Fruit fly (Drosophila melanogaster) whole organism, embryonic: ENCODE results near the gene CG15914.

Experiments used
- Abd-B ChIP-seq: fragments of 200-800 bp; sonication (Bioruptor generic); optimal IDR thresholded peaks from 2 replicates; lab custom pipeline; 2018; ENCODE audit warnings: missing biosample characterization, mild to moderate bottlenecking, missing genetic modification characterization, moderate library complexity
- BEAF-32 ChIP-seq: fragments of 200-800 bp; sonication (Bioruptor generic); optimal IDR thresholded peaks from 3 replicates; lab custom pipeline; 2017; ENCODE audit warnings: missing biosample characterization, missing genetic modification characterization, mild to moderate bottlenecking, moderate library complexity, missing genetic modification reagents
- Bdp1 ChIP-seq: fragments of 200-800 bp; sonication (Bioruptor generic); optimal IDR thresholded peaks from 3 replicates; lab custom pipeline; 2016; ENCODE audit warnings: missing biosample characterization, missing genetic modification characterization
- CG10267 ChIP-seq: fragments of 200-800 bp; sonication (Bioruptor generic); optimal IDR thresholded peaks from 2 replicates; lab custom pipeline; 2018; ENCODE audit warnings: missing biosample characterization, mild to moderate bottlenecking, missing genetic modification characterization, moderate library complexity
- CG10321 ChIP-seq: fragments of 200-800 bp; sonication (Bioruptor generic); IDR thresholded peaks from 2 replicates; pipeline ENCODE4 v1.3.6; 2022; ENCODE audit warnings: missing biosample characterization, missing genetic modification characterization
- CG13424 ChIP-seq: fragments of 200-800 bp; sonication (Bioruptor generic); optimal IDR thresholded peaks from 2 replicates; lab custom pipeline; 2019; ENCODE audit warnings: missing biosample characterization, mild to moderate bottlenecking, missing genetic modification characterization, moderate library complexity
- CG1602 ChIP-seq: fragments of 200-800 bp; sonication (Bioruptor generic); optimal IDR thresholded peaks from 3 replicates; lab custom pipeline; 2016; ENCODE audit warnings: missing biosample characterization, missing genetic modification characterization
- CG16863 ChIP-seq: fragments of 200-800 bp; sonication (Bioruptor generic); optimal IDR thresholded peaks from 3 replicates; lab custom pipeline; 2016; ENCODE audit warnings: missing biosample characterization, missing genetic modification characterization
- CG1792 ChIP-seq: fragments of 200-800 bp; sonication (Bioruptor generic); optimal IDR thresholded peaks from 2 replicates; lab custom pipeline; 2016; ENCODE audit warnings: missing biosample characterization, missing genetic modification characterization
- CG1832 ChIP-seq: fragments of 200-800 bp; sonication (Bioruptor generic); optimal IDR thresholded peaks from 2 replicates; lab custom pipeline; 2017; ENCODE audit warnings: missing biosample characterization, mild to moderate bottlenecking, missing genetic modification characterization, inconsistent platforms
- CG2199 ChIP-seq: fragments of 200-800 bp; sonication (Bioruptor generic); IDR thresholded peaks from 3 replicates; pipeline ENCODE4 v1.3.6; 2022; ENCODE audit warnings: missing biosample characterization, missing genetic modification characterization
- CG2889 ChIP-seq: fragments of 200-800 bp; sonication (Bioruptor generic); IDR thresholded peaks from 3 replicates; pipeline ENCODE4 v1.3.6; 2022; ENCODE audit warnings: missing biosample characterization, missing genetic modification characterization
- CG3065 ChIP-seq: fragments of 200-800 bp; sonication (Bioruptor generic); optimal IDR thresholded peaks from 2 replicates; lab custom pipeline; 2016; ENCODE audit warnings: missing biosample characterization, missing genetic modification characterization
- CG42726 ChIP-seq: fragments of 200-800 bp; sonication (Bioruptor generic); IDR thresholded peaks from 2 replicates; pipeline ENCODE4 v1.3.6; 2022; ENCODE audit warnings: missing biosample characterization, missing genetic modification characterization; ENCODE audit not compliant: partially characterized antibody
- CG4282 ChIP-seq: fragments of 200-800 bp; sonication (Bioruptor generic); optimal IDR thresholded peaks from 2 replicates; lab custom pipeline; 2016; ENCODE audit warnings: missing biosample characterization, missing genetic modification characterization
- CG4707 ChIP-seq: fragments of 200-800 bp; sonication (Bioruptor generic); optimal IDR thresholded peaks from 2 replicates; lab custom pipeline; 2018; ENCODE audit warnings: missing biosample characterization, mild to moderate bottlenecking, missing genetic modification characterization, moderate library complexity
- CG5180 ChIP-seq: fragments of 200-800 bp; sonication (Bioruptor generic); optimal IDR thresholded peaks from 3 replicates; lab custom pipeline; 2017; ENCODE audit warnings: missing biosample characterization, missing genetic modification characterization, mild to moderate bottlenecking, moderate library complexity, missing genetic modification reagents
- CG6175 ChIP-seq: fragments of 200-800 bp; sonication (Bioruptor generic); IDR thresholded peaks from 3 replicates; pipeline ENCODE4 v1.3.6; 2022; ENCODE audit warnings: missing biosample characterization, missing genetic modification characterization
- CG6813 ChIP-seq: fragments of 200-800 bp; sonication (Bioruptor generic); optimal IDR thresholded peaks from 2 replicates; lab custom pipeline; 2017; ENCODE audit warnings: missing biosample characterization, missing genetic modification characterization, mild to moderate bottlenecking, moderate library complexity, missing genetic modification reagents
- CG9876 ChIP-seq: fragments of 200-800 bp; sonication (Bioruptor generic); optimal IDR thresholded peaks from 2 replicates; lab custom pipeline; 2016; ENCODE audit warnings: missing biosample characterization, missing genetic modification characterization
- E2f1 ChIP-seq: fragments of 200-800 bp; sonication (Bioruptor generic); IDR thresholded peaks from 2 replicates; pipeline ENCODE4 v1.3.6; 2022; ENCODE audit warnings: missing biosample characterization, missing genetic modification characterization
- Fer1 ChIP-seq: fragments of 200-800 bp; sonication (Bioruptor generic); optimal IDR thresholded peaks from 2 replicates; lab custom pipeline; 2017; ENCODE audit warnings: missing biosample characterization, mild to moderate bottlenecking, missing genetic modification characterization
- HmgZ ChIP-seq: fragments of 200-800 bp; sonication (Bioruptor generic); optimal IDR thresholded peaks from 2 replicates; lab custom pipeline; 2018; ENCODE audit warnings: missing biosample characterization, mild to moderate bottlenecking, missing genetic modification characterization
- Hmr ChIP-seq: fragments of 200-800 bp; sonication (Bioruptor generic); optimal IDR thresholded peaks from 3 replicates; lab custom pipeline; 2017; ENCODE audit warnings: mild to moderate bottlenecking, missing biosample characterization, missing genetic modification reagents, missing genetic modification characterization
- Nf-YA ChIP-seq: fragments of 200-800 bp; sonication (Bioruptor generic); IDR thresholded peaks from 2 replicates; pipeline ENCODE4 v1.3.6; 2022; ENCODE audit warnings: missing biosample characterization, missing genetic modification characterization
- NfI ChIP-seq: fragments of 200-800 bp; sonication (Bioruptor generic); optimal IDR thresholded peaks from 3 replicates; lab custom pipeline; 2018; ENCODE audit warnings: missing biosample characterization, mild to moderate bottlenecking, missing genetic modification characterization, moderate library complexity
- Oaz ChIP-seq: fragments of 200-800 bp; sonication (Bioruptor generic); IDR thresholded peaks from 2 replicates; pipeline ENCODE4 v1.3.6; 2022; ENCODE audit warnings: missing biosample characterization, missing genetic modification characterization
- Poxn ChIP-seq: fragments of 200-800 bp; sonication (Bioruptor generic); IDR thresholded peaks from 2 replicates; pipeline ENCODE4 v1.3.6; 2022; ENCODE audit warnings: missing biosample characterization, missing genetic modification characterization
- Sry-β ChIP-seq: fragments of 200-800 bp; sonication (Bioruptor generic); optimal IDR thresholded peaks from 2 replicates; lab custom pipeline; 2018; ENCODE audit warnings: missing biosample characterization, mild to moderate bottlenecking, missing genetic modification characterization, moderate library complexity
- Tbp ChIP-seq: fragments of >200 bp; optimal IDR thresholded peaks from 2 replicates; lab custom pipeline; 2018; ENCODE audit warnings: missing biosample characterization, missing genetic modification characterization
- Xbp1 ChIP-seq: fragments of 200-800 bp; sonication (Bioruptor generic); optimal IDR thresholded peaks from 3 replicates; lab custom pipeline; 2016; ENCODE audit warnings: missing biosample characterization, mild to moderate bottlenecking, missing genetic modification characterization
- YL-1 ChIP-seq: fragments of 200-800 bp; sonication (Bioruptor generic); optimal IDR thresholded peaks from 3 replicates; lab custom pipeline; 2017; ENCODE audit warnings: missing biosample characterization, mild to moderate bottlenecking, missing genetic modification characterization
- ab ChIP-seq: fragments of 200-800 bp; sonication (Bioruptor generic); optimal IDR thresholded peaks from 2 replicates; lab custom pipeline; 2016; ENCODE audit warnings: missing biosample characterization, missing genetic modification characterization
- caup ChIP-seq: fragments of 200-800 bp; sonication (Bioruptor generic); optimal IDR thresholded peaks from 3 replicates; lab custom pipeline; 2017; ENCODE audit warnings: missing biosample characterization, mild to moderate bottlenecking, missing genetic modification characterization, moderate library complexity; ENCODE audit not compliant: severe bottlenecking
- cwo ChIP-seq: fragments of 200-800 bp; sonication (Bioruptor generic); optimal IDR thresholded peaks from 3 replicates; lab custom pipeline; 2017; ENCODE audit warnings: missing biosample characterization, missing genetic modification characterization, mild to moderate bottlenecking, moderate library complexity, missing genetic modification reagents
- ewg ChIP-seq: fragments of 200-800 bp; sonication (Bioruptor generic); optimal IDR thresholded peaks from 3 replicates; lab custom pipeline; 2017; ENCODE audit warnings: mild to moderate bottlenecking, missing biosample characterization, missing genetic modification reagents, missing genetic modification characterization
- gce ChIP-seq: fragments of 200-800 bp; sonication (Bioruptor generic); IDR thresholded peaks from 3 replicates; pipeline ENCODE4 v1.3.6; 2022; ENCODE audit warnings: missing biosample characterization, missing genetic modification characterization
- gcm ChIP-seq: fragments of 200-800 bp; sonication (Bioruptor generic); optimal IDR thresholded peaks from 2 replicates; lab custom pipeline; 2019; ENCODE audit warnings: missing biosample characterization, mild to moderate bottlenecking, missing genetic modification characterization, moderate library complexity
- gfzf ChIP-seq: fragments of 200-800 bp; sonication (Bioruptor generic); optimal IDR thresholded peaks from 2 replicates; lab custom pipeline; 2016; ENCODE audit warnings: missing biosample characterization, mild to moderate bottlenecking, missing genetic modification characterization, moderate library complexity
- lov ChIP-seq, 2 experiments: fragments of 200-800 bp in 1 of 2; fragments of >200 bp in 1 of 2; sonication (Bioruptor generic) in 1 of 2; IDR thresholded peaks in 1 of 2; optimal IDR thresholded peaks in 1 of 2; 2 replicates in 1 of 2; 3 replicates in 1 of 2; pipeline versions ENCODE4 v1.3.6 to Lab custom; 2017 to 2022; ENCODE audit warnings: missing biosample characterization in 1 of 2, missing genetic modification characterization in 1 of 2
- schlank ChIP-seq: fragments of 200-800 bp; sonication (Bioruptor generic); optimal IDR thresholded peaks from 2 replicates; lab custom pipeline; 2018; ENCODE audit warnings: missing biosample characterization, mild to moderate bottlenecking, missing genetic modification characterization
- sim ChIP-seq: fragments of 200-800 bp; sonication (Bioruptor generic); IDR thresholded peaks from 2 replicates; pipeline ENCODE4 v1.3.6; 2022; ENCODE audit warnings: missing biosample characterization, missing genetic modification characterization
- slou ChIP-seq: fragments of 200-800 bp; sonication (Bioruptor generic); optimal IDR thresholded peaks from 3 replicates; lab custom pipeline; 2016; ENCODE audit warnings: missing biosample characterization, missing genetic modification characterization
- sna ChIP-seq: fragments of 200-800 bp; sonication (Bioruptor generic); IDR thresholded peaks from 2 replicates; pipeline ENCODE4 v1.3.6; 2022; ENCODE audit warnings: missing biosample characterization, missing genetic modification characterization; ENCODE audit not compliant: partially characterized antibody
- tap ChIP-seq: fragments of 200-800 bp; optimal IDR thresholded peaks from 3 replicates; lab custom pipeline; 2019; ENCODE audit warnings: missing biosample characterization, mild to moderate bottlenecking, missing genetic modification characterization, moderate library complexity
- tio ChIP-seq: fragments of 200-800 bp; sonication (Bioruptor generic); optimal IDR thresholded peaks from 2 replicates; lab custom pipeline; 2017; ENCODE audit warnings: missing biosample characterization, missing genetic modification characterization, inconsistent platforms
- vvl ChIP-seq: fragments of 200-800 bp; sonication (Bioruptor generic); IDR thresholded peaks from 2 replicates; pipeline ENCODE4 v1.3.6; 2022; ENCODE audit warnings: missing biosample characterization, missing genetic modification characterization

The CG15914 gene

DNA sequence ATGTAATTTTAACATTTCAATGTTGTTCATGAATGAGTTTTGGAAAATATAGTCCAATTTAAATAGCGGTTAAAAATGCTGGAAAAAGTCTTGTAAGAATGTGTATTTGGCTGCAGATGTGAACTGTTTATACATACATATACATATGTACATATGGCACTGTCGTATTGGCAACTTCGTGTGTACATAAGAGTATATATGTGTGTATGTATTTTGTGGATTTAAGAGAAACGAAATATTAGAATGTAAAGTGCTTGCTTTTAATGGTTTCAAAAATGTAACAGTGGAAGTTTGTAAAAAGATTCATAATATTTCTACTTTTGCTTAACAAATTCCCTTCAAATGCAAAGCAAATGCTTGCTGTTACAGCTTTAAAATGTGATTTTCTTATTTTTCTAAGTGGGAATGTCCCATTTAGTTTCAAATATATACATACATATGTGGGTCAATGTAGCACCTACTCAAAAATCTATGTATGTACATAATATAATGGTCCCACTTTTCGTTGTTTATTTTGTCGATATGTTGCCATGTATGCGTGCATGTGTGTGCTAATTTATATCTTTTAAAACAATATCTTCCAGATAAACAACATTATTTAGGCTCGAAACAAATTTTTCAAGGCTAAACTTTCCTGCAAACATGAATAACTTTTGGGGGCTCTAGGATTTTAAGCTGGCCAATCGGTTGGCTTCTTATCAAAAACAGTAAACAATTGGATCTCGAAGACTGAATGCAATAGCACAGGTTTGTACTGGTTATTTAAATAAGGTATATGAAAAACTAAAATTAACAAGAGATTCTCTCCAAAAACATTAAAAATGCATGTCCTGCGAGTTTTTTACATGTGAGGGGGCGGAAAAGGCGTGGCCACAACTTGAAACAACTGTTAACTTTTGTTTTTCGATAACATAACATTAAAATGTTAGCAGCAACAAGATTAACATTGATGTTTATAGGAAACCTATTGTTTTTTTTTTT, 17.8 kb downstream of the CG15914 start (continued):
- TF ChIP-seq tap (tag; lab: Kevin White, UChicago) (no peak), cwo (GFP tag; lab: Kevin White, UChicago) (peak; percentile 59), CG4707 (peak; percentile 72), lov (optimal IDR thresholded peaks at IDR 0.05; lab: Kevin White, UChicago) (no peak), lov (GFP tag; IDR thresholded peaks at IDR 0.05; lab: Robert Waterston, UW) (no peak), ewg (GFP tag; lab: Kevin White, UChicago) (no peak), CG2199 (GFP tag; lab: Robert Waterston, UW) (no peak), Hmr (GFP tag; lab: Kevin White, UChicago) (no peak), gfzf (GFP tag; lab: Kevin White, UChicago) (no peak), Sry-β (GFP tag; lab: Kevin White, UChicago) (no peak), CG5180 (GFP tag; lab: Kevin White, UChicago) (no peak), HmgZ (tag; lab: Kevin White, UChicago) (peak; percentile 80), CG1602 (peak; percentile 40), tio (no peak), CG6813 (GFP tag; lab: Kevin White, UChicago) (peak; percentile 88), BEAF-32 (GFP tag; lab: Kevin White, UChicago) (no peak), CG10267 (peak; percentile 15), CG3065 (GFP tag; lab: Kevin White, UChicago) (no peak), CG1792 (GFP tag; lab: Kevin White, UChicago) (peak; percentile 73), Fer1 (GFP tag; lab: Kevin White, UChicago) (peak; percentile 90), NfI (GFP tag; lab: Kevin White, UChicago) (no peak), CG10321 (no peak), E2f1 (GFP tag; lab: Robert Waterston, UW) (no peak), gcm (GFP tag; lab: Kevin White, UChicago) (no peak), Abd-B (GFP tag; lab: Kevin White, UChicago) (no peak), CG4282 (GFP tag; lab: Kevin White, UChicago) (no peak), Poxn (GFP tag; lab: Robert Waterston, UW) (no peak), Xbp1 (peak; percentile 11), CG2889 (GFP tag; lab: Robert Waterston, UW) (no peak), caup (peak; percentile 90), CG13424 (tag; lab: Kevin White, UChicago) (peak; percentile 55), sim (GFP tag; lab: Robert Waterston, UW) (no peak), schlank (peak; percentile 62), CG9876 (GFP tag; lab: Kevin White, UChicago) (no peak), ab (GFP tag; lab: Kevin White, UChicago) (no peak), Tbp (no peak), Bdp1 (no peak), CG1832 (GFP tag; lab: Kevin White, UChicago) (no peak), CG42726 (no peak), vvl (peak; percentile 49; the same call in 1 of the 2 replicates), gce (GFP tag; lab: Robert Waterston, UW) (peak; percentile 25; the same call in 1 of the 3 replicates), CG16863 (GFP tag; lab: Kevin White, UChicago) (peak; percentile 51), sna (GFP tag; lab: Robert Waterston, UW) (no peak), YL-1 (GFP tag; lab: Kevin White, UChicago) (peak; percentile 37), Nf-YA (peak; percentile 44; the same call in 1 of the 2 replicates), Oaz (GFP tag; lab: Robert Waterston, UW) (no peak), CG6175 (GFP tag; lab: Robert Waterston, UW) (no peak), slou (GFP tag; lab: Kevin White, UChicago) (no peak)
